Fruit fly (Drosophila melanogaster): Measurements from ENCODE around the gene Sf3b5.

The Sf3b5 gene

DNA sequence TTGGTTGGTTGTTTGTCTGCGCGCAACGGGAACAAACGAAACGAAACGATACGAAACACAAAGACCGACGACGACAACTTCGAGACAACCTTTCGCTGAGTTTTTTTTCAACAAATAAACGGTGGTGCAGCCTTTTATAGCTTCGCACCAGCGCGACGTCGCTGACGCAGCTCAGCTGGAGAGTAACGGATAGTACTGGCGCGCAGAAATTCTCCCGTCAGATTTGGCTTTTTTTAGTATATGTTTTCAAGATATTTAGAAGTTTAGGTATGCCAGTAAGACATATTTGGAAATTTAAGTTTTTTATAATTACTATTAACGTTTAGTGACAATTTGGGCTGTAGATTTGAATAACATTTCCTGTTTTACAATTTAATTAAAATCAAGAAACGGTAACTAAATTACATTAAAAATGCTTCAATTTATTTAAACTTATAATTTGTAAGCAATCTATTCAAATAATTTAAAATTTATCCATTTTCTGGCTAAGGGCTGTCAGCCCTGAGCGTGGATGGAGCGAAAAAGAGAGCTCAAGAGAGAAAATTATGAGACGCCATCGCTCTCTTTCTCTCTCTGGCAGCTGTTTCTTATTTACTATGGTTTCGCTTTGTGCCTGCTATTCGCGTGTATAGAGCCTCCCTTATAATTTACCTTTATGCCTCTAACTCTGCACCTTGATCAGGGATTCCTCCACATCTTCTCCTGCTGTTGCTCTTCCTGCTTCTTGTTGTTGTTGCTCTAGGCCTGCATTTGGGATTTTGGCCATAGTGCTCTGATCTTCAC is 18.7 kb upstream of the Sf3b5 start (continued):
- TF ChIP-seq mirr (GFP tag; optimal IDR thresholded peaks at IDR 0.05) (peak; percentile 7), Deaf1 (tag; optimal IDR thresholded peaks at IDR 0.05) (peak; percentile 82), Hr78 (GFP tag; optimal IDR thresholded peaks at IDR 0.05) (peak in 1 of 2 experiments; percentile 74), fd96Cb (tag; optimal IDR thresholded peaks at IDR 0.05) (peak; percentile 66), NFAT (GFP tag; IDR thresholded peaks at IDR 0.05) (peak; percentile 21; the same call in 1 of the 2 replicates), CG10462 (GFP tag; optimal IDR thresholded peaks at IDR 0.05) (peak; percentile 43), pum (GFP tag; optimal IDR thresholded peaks at IDR 0.05) (no peak), z (GFP tag; IDR thresholded peaks at IDR 0.05) (peak; percentile 74; the same call in 2 of the 3 replicates), gro (GFP tag; optimal IDR thresholded peaks at IDR 0.05) (no peak), sna (GFP tag; IDR thresholded peaks at IDR 0.05; ENCODE audit: partially characterized antibody) (0 out of 2 replicates have a peak, but pooled peaks have one; percentile 13), CG11398 (GFP tag; optimal IDR thresholded peaks at IDR 0.05) (no peak), croc (GFP tag; conservative IDR thresholded peaks at IDR 0.05) (peak; percentile 48; the same call in 2 of the 3 replicates), dimm (GFP tag; IDR thresholded peaks at IDR 0.05) (no peak), zen (tag; optimal IDR thresholded peaks at IDR 0.05) (peak; percentile 72), Abd-B (GFP tag; optimal IDR thresholded peaks at IDR 0.05) (peak; percentile 72), gcm (GFP tag; optimal IDR thresholded peaks at IDR 0.05) (peak; percentile 86), HHEX (GFP tag; optimal IDR thresholded peaks at IDR 0.05) (peak; percentile 77), CG14667 (GFP tag; IDR thresholded peaks at IDR 0.05) (no peak), CG12391 (tag; optimal IDR thresholded peaks at IDR 0.05) (peak; percentile 94), CG13424 (tag; optimal IDR thresholded peaks at IDR 0.05) (peak; percentile 93), crp (GFP tag; optimal IDR thresholded peaks at IDR 0.05) (peak; percentile 47 to 78), D19B (GFP tag; optimal IDR thresholded peaks at IDR 0.05) (peak; percentile 64), Ada2b (GFP tag; IDR thresholded peaks at IDR 0.05) (0 out of 2 replicates have a peak, but pooled peaks have one; percentile 38), CG2116 (GFP tag; optimal IDR thresholded peaks at IDR 0.05) (peak; percentile 56), sens-2 (GFP tag; IDR thresholded peaks at IDR 0.05) (no peak), rib (GFP tag; IDR thresholded peaks at IDR 0.05) (peak; percentile 29; the same call in 1 of the 2 replicates), CG18011 (GFP tag; optimal IDR thresholded peaks at IDR 0.05) (peak; percentile 41), CG8924 (tag; optimal IDR thresholded peaks at IDR 0.05) (peak; percentile 93), fd64A (GFP tag; optimal IDR thresholded peaks at IDR 0.05) (no peak), B-H2 (GFP tag; optimal IDR thresholded peaks at IDR 0.05) (peak; percentile 71), hkb (optimal IDR thresholded peaks at IDR 0.05) (no peak), hkb (GFP tag; IDR thresholded peaks at IDR 0.05) (peak; percentile 41; the same call in 1 of the 2 replicates), Ptx1 (GFP tag; IDR thresholded peaks at IDR 0.05) (peak; percentile 71), dmrt11E (tag; optimal IDR thresholded peaks at IDR 0.05) (peak; percentile 85), MESR4 (GFP tag; optimal IDR thresholded peaks at IDR 0.05) (peak; percentile 7), CG17385 (GFP tag; optimal IDR thresholded peaks at IDR 0.05) (peak; percentile 83), sqz (GFP tag; optimal IDR thresholded peaks at IDR 0.05) (peak; percentile 97), ems (GFP tag; optimal IDR thresholded peaks at IDR 0.05) (peak; percentile 29), CTCF (GFP tag; optimal IDR thresholded peaks at IDR 0.05) (peak; percentile 6), ind (GFP tag; optimal IDR thresholded peaks at IDR 0.05) (peak; percentile 57), so (GFP tag; IDR thresholded peaks at IDR 0.05) (peak; percentile 81; the same call in 2 of the 3 replicates), amos (GFP tag; IDR thresholded peaks at IDR 0.05; ENCODE audit: partially characterized antibody) (peak; percentile 47; the same call in 1 of the 2 replicates), NfI (GFP tag; optimal IDR thresholded peaks at IDR 0.05) (peak; percentile 78), Bgb (GFP tag; IDR thresholded peaks at IDR 0.05; ENCODE audit: partially characterized antibody) (peak; percentile 50; the same call in 1 of the 2 replicates), CG7987 (GFP tag; optimal IDR thresholded peaks at IDR 0.05) (no peak), Ets65A (GFP tag) (no peak), CG15696 (tag; optimal IDR thresholded peaks at IDR 0.05) (peak; percentile 80), ato (GFP tag; IDR thresholded peaks at IDR 0.05; ENCODE audit: partially characterized antibody) (no peak)

Data from whole organism, embryonic.